Fruit fly (Drosophila melanogaster) whole organism, wandering third instar larva: Measurements from ENCODE around the gene arm.

ENCODE experiments used
- Abd-B ChIP-seq: fragments of >200 bp; optimal IDR thresholded peaks from 2 replicates; lab custom pipeline; 2017; ENCODE audit warnings: missing biosample characterization, missing genetic modification characterization
- CG32264 ChIP-seq: fragments of 200-800 bp; sonication (Bioruptor generic); optimal IDR thresholded peaks from 2 replicates; lab custom pipeline; 2016; ENCODE audit warnings: missing biosample characterization, missing genetic modification characterization
- CG9705 ChIP-seq: fragments of 200-800 bp; sonication (Bioruptor generic); optimal IDR thresholded peaks from 2 replicates; lab custom pipeline; 2018; ENCODE audit warnings: missing biosample characterization, mild to moderate bottlenecking, missing genetic modification characterization
- CrebA ChIP-seq: fragments of 200-800 bp; sonication (Bioruptor generic); optimal IDR thresholded peaks from 2 replicates; lab custom pipeline; 2016; ENCODE audit warnings: missing biosample characterization, mild to moderate bottlenecking, missing genetic modification characterization, borderline replicate concordance
- Dfd ChIP-seq: fragments of >200 bp; optimal IDR thresholded peaks from 2 replicates; lab custom pipeline; 2017; ENCODE audit warnings: missing biosample characterization, missing genetic modification characterization
- Dif ChIP-seq: fragments of 200-275, 200-300 bp; sonication (Bioruptor generic); optimal IDR thresholded peaks from 2 replicates; lab custom pipeline; 2018; ENCODE audit warnings: missing biosample characterization, missing genetic modification characterization; ENCODE audit not compliant: partially characterized antibody
- GATAd ChIP-seq: sonication (Bioruptor generic); optimal IDR thresholded peaks from 2 replicates; lab custom pipeline; 2016; ENCODE audit warnings: missing biosample characterization, missing genetic modification characterization
- HLH106 ChIP-seq: fragments of 200-800 bp; optimal IDR thresholded peaks from 3 replicates; lab custom pipeline; 2019; ENCODE audit warnings: missing biosample characterization, mild to moderate bottlenecking, missing genetic modification characterization, moderate library complexity
- Hnf4 ChIP-seq: fragments of 200-800 bp; sonication (Bioruptor generic); optimal IDR thresholded peaks from 2 replicates; lab custom pipeline; 2016; ENCODE audit warnings: missing biosample characterization, mild to moderate bottlenecking, missing genetic modification characterization
- Hr78 ChIP-seq: fragments of >200 bp; optimal IDR thresholded peaks from 2 replicates; lab custom pipeline; 2017; ENCODE audit warnings: missing biosample characterization, missing genetic modification characterization
- Hr83 ChIP-seq: fragments of 200-300 bp; sonication (Bioruptor generic); optimal IDR thresholded peaks from 2 replicates; lab custom pipeline; 2016; ENCODE audit warnings: missing biosample characterization, mild to moderate bottlenecking, missing genetic modification characterization, moderate library complexity; ENCODE audit not compliant: poor library complexity, severe bottlenecking
- Jra ChIP-seq: sonication (Bioruptor generic); optimal IDR thresholded peaks from 2 replicates; lab custom pipeline; 2016; ENCODE audit warnings: missing biosample characterization, missing genetic modification characterization
- Mio ChIP-seq: sonication (Bioruptor generic); optimal IDR thresholded peaks from 2 replicates; lab custom pipeline; 2016; ENCODE audit warnings: missing biosample characterization, missing genetic modification characterization
- Myc ChIP-seq: fragments of >200 bp; optimal IDR thresholded peaks from 2 replicates; lab custom pipeline; 2017
- N ChIP-seq: fragments of >200 bp; optimal IDR thresholded peaks from 2 replicates; lab custom pipeline; 2018; ENCODE audit warnings: missing biosample characterization, missing external identifiers, missing genetic modification characterization
- OdsH ChIP-seq: fragments of 200-800 bp; sonication (Bioruptor generic); optimal IDR thresholded peaks from 2 replicates; lab custom pipeline; 2016; ENCODE audit warnings: missing biosample characterization, mild to moderate bottlenecking, missing genetic modification characterization
- Rel ChIP-seq, 2 experiments: fragments of 200-800 bp; sonication (Bioruptor generic) in 1 of 2; optimal IDR thresholded peaks; 2 replicates in 1 of 2; 3 replicates in 1 of 2; lab custom pipeline; 2016 to 2019; ENCODE audit warnings: mild to moderate bottlenecking in 2 of 2, missing biosample characterization in 2 of 2, missing genetic modification characterization in 2 of 2, moderate library complexity in 1 of 2
- Sp1 ChIP-seq: fragments of 200-800 bp; sonication (Bioruptor generic); optimal IDR thresholded peaks from 3 replicates; lab custom pipeline; 2019; ENCODE audit warnings: missing biosample characterization, mild to moderate bottlenecking, missing genetic modification characterization, moderate library complexity
- Vsx2 ChIP-seq: fragments of 200-300, 225-300 bp; sonication (Bioruptor generic); optimal IDR thresholded peaks from 2 replicates; lab custom pipeline; 2018; ENCODE audit warnings: missing biosample characterization, missing genetic modification characterization; ENCODE audit not compliant: partially characterized antibody
- br ChIP-seq: fragments of 200-800 bp; sonication (Bioruptor generic); optimal IDR thresholded peaks from 2 replicates; lab custom pipeline; 2016; ENCODE audit warnings: missing biosample characterization, missing genetic modification characterization
- brk ChIP-seq: fragments of 200-800 bp; sonication (Bioruptor generic); optimal IDR thresholded peaks from 2 replicates; lab custom pipeline; 2016; ENCODE audit warnings: missing biosample characterization, mild to moderate bottlenecking, missing genetic modification characterization
- dl ChIP-seq, 2 experiments: fragments of 175-275, 200-275 bp in 1 of 2; fragments of 200-275 bp in 1 of 2; sonication (Bioruptor generic); optimal IDR thresholded peaks; lab custom pipeline; 2018; ENCODE audit warnings: mild to moderate bottlenecking in 2 of 2, missing biosample characterization in 2 of 2, missing genetic modification characterization in 2 of 2, moderate library complexity in 2 of 2; ENCODE audit not compliant: partially characterized antibody in 2 of 2, insufficient read depth in 1 of 2
- dmrt93B ChIP-seq: fragments of 200-800 bp; sonication (Bioruptor generic); optimal IDR thresholded peaks from 2 replicates; lab custom pipeline; 2018; ENCODE audit warnings: missing biosample characterization, mild to moderate bottlenecking, missing genetic modification characterization
- dsf ChIP-seq: sonication (Bioruptor generic); optimal IDR thresholded peaks from 2 replicates; lab custom pipeline; 2016; ENCODE audit warnings: missing biosample characterization, missing genetic modification characterization, borderline replicate concordance
- ey ChIP-seq: fragments of 200-800 bp; sonication (Bioruptor generic); optimal IDR thresholded peaks from 2 replicates; lab custom pipeline; 2016; ENCODE audit warnings: missing biosample characterization, missing genetic modification characterization
- foxo ChIP-seq, 2 experiments: fragments of 200-800 bp; sonication (Bioruptor generic); optimal IDR thresholded peaks; 2 replicates in 1 of 2; 3 replicates in 1 of 2; lab custom pipeline; 2016 to 2017; ENCODE audit warnings: missing biosample characterization in 2 of 2, missing genetic modification characterization in 2 of 2
- fru ChIP-seq: fragments of 200-800 bp; sonication (Bioruptor generic); optimal IDR thresholded peaks from 3 replicates; lab custom pipeline; 2016; ENCODE audit warnings: missing biosample characterization, mild to moderate bottlenecking, missing genetic modification characterization
- h ChIP-seq: fragments of 200-800 bp; sonication (Bioruptor generic); optimal IDR thresholded peaks from 3 replicates; lab custom pipeline; 2016; ENCODE audit warnings: missing biosample characterization, mild to moderate bottlenecking, missing genetic modification characterization
- jim ChIP-seq: fragments of 175-275, 200-325 bp; sonication (Bioruptor generic); optimal IDR thresholded peaks from 2 replicates; lab custom pipeline; 2016; ENCODE audit warnings: missing biosample characterization, mild to moderate bottlenecking, missing genetic modification characterization
- lola ChIP-seq: fragments of >200 bp; optimal IDR thresholded peaks from 2 replicates; lab custom pipeline; 2017; ENCODE audit warnings: missing biosample characterization, missing genetic modification characterization
- pan ChIP-seq: fragments of >200 bp; optimal IDR thresholded peaks from 2 replicates; lab custom pipeline; 2017
- psq ChIP-seq: fragments of 200-800 bp; sonication (Bioruptor generic); optimal IDR thresholded peaks from 3 replicates; lab custom pipeline; 2017; ENCODE audit warnings: missing biosample characterization, mild to moderate bottlenecking, missing genetic modification characterization, moderate library complexity
- rgr ChIP-seq: fragments of 200-800 bp; sonication (Bioruptor generic); optimal IDR thresholded peaks from 3 replicates; lab custom pipeline; 2016; ENCODE audit warnings: missing biosample characterization, mild to moderate bottlenecking, missing genetic modification characterization
- sage ChIP-seq: fragments of 200-800 bp; sonication (Bioruptor generic); optimal IDR thresholded peaks from 2 replicates; lab custom pipeline; 2016; ENCODE audit warnings: missing biosample characterization, mild to moderate bottlenecking, missing genetic modification characterization
- sv ChIP-seq: fragments of 200-800 bp; sonication (Bioruptor generic); optimal IDR thresholded peaks from 3 replicates; lab custom pipeline; 2016; ENCODE audit warnings: missing biosample characterization, missing genetic modification characterization
- tai ChIP-seq: sonication (Bioruptor generic); optimal IDR thresholded peaks from 2 replicates; lab custom pipeline; 2016; ENCODE audit warnings: missing biosample characterization, missing genetic modification characterization
- usp ChIP-seq: fragments of >200 bp; optimal IDR thresholded peaks from 2 replicates; lab custom pipeline; 2017; ENCODE audit warnings: missing biosample characterization, missing genetic modification characterization
- woc ChIP-seq: sonication (Bioruptor generic); optimal IDR thresholded peaks from 2 replicates; lab custom pipeline; 2016; ENCODE audit warnings: missing biosample characterization, mild to moderate bottlenecking, missing genetic modification characterization

The arm gene

dm6 chrX:1854070-1854469 is 46.4 kb downstream of the arm start:
- TF ChIP-seq Hr78 (GFP tag; lab: Kevin White, UChicago) (no peak), Vsx2 (no peak), tai (GFP tag; lab: Kevin White, UChicago) (no peak), CG9705 (GFP tag; lab: Kevin White, UChicago) (peak; percentile 11), sv (GFP tag; lab: Kevin White, UChicago) (peak; percentile 11), Hnf4 (GFP tag; lab: Kevin White, UChicago) (peak; percentile 41), Sp1 (GFP tag; lab: Kevin White, UChicago) (peak; percentile 45), foxo (GFP tag; optimal IDR thresholded peaks at IDR 0.05; lab: Kevin White, UChicago) (peak in 1 of 2 experiments; percentile 57), Hr83 (peak; percentile 98), dsf (no peak), fru (GFP tag; lab: Kevin White, UChicago) (peak; percentile 27), usp (GFP tag; lab: Kevin White, UChicago) (no peak), HLH106 (peak; percentile 17), lola (GFP tag; lab: Kevin White, UChicago) (no peak), N (GFP tag; lab: Kevin White, UChicago) (no peak), psq (GFP tag; lab: Kevin White, UChicago) (no peak), br (peak; percentile 40), jim (GFP tag; lab: Kevin White, UChicago) (peak; percentile 62), Dif (GFP tag; lab: Kevin White, UChicago) (no peak), Jra (GFP tag; lab: Kevin White, UChicago) (peak; percentile 25), woc (GFP tag; lab: Kevin White, UChicago) (no peak), GATAd (GFP tag; lab: Kevin White, UChicago) (peak; percentile 13), rgr (GFP tag; lab: Kevin White, UChicago) (peak; percentile 53), Abd-B (GFP tag; lab: Kevin White, UChicago) (no peak), CG32264 (GFP tag; lab: Kevin White, UChicago) (peak; percentile 53), OdsH (GFP tag; lab: Kevin White, UChicago) (peak; percentile 43), Rel (GFP tag; optimal IDR thresholded peaks at IDR 0.05; lab: Kevin White, UChicago) (no peak), Rel (tag; optimal IDR thresholded peaks at IDR 0.05; lab: Kevin White, UChicago) (no peak), h (GFP tag; lab: Kevin White, UChicago) (peak; percentile 82)

dm6 chrX:1849914-1850313 is 50.5 kb downstream of the arm start:
- TF ChIP-seq tai (GFP tag; lab: Kevin White, UChicago) (no peak), foxo (GFP tag; optimal IDR thresholded peaks at IDR 0.05; lab: Kevin White, UChicago) (peak in 1 of 2 experiments; percentile 77), Mio (GFP tag; lab: Kevin White, UChicago) (no peak), Hnf4 (GFP tag; lab: Kevin White, UChicago) (peak; percentile 55), Dif (GFP tag; lab: Kevin White, UChicago) (no peak), Abd-B (GFP tag; lab: Kevin White, UChicago) (no peak), lola (GFP tag; lab: Kevin White, UChicago) (no peak), dmrt93B (no peak), brk (GFP tag; lab: Kevin White, UChicago) (no peak), Hr78 (GFP tag; lab: Kevin White, UChicago) (no peak), h (GFP tag; lab: Kevin White, UChicago) (peak; percentile 80), jim (GFP tag; lab: Kevin White, UChicago) (no peak), psq (GFP tag; lab: Kevin White, UChicago) (peak; percentile 58), Rel (GFP tag; optimal IDR thresholded peaks at IDR 0.05; lab: Kevin White, UChicago) (no peak), Rel (tag; optimal IDR thresholded peaks at IDR 0.05; lab: Kevin White, UChicago) (peak; percentile 11), ey (peak; percentile 71), sage (GFP tag; lab: Kevin White, UChicago) (peak; percentile 10), br (peak; percentile 72), CG32264 (GFP tag; lab: Kevin White, UChicago) (no peak), usp (GFP tag; lab: Kevin White, UChicago) (no peak), dl (GFP tag; optimal IDR thresholded peaks at IDR 0.05; lab: Kevin White, UChicago; ENCODE audit: insufficient read depth in 1 of 2, partially characterized antibody in 2 of 2) (no peak), Dfd (GFP tag; lab: Kevin White, UChicago) (no peak), CrebA (GFP tag; lab: Kevin White, UChicago) (no peak), rgr (GFP tag; lab: Kevin White, UChicago) (peak; percentile 77), Sp1 (GFP tag; lab: Kevin White, UChicago) (peak; percentile 69), CG9705 (GFP tag; lab: Kevin White, UChicago) (no peak), dsf (no peak), N (GFP tag; lab: Kevin White, UChicago) (no peak), Myc (no peak), Jra (GFP tag; lab: Kevin White, UChicago) (peak; percentile 51), HLH106 (peak; percentile 56), GATAd (GFP tag; lab: Kevin White, UChicago) (no peak), sv (GFP tag; lab: Kevin White, UChicago) (peak; percentile 88), OdsH (GFP tag; lab: Kevin White, UChicago) (peak; percentile 76), pan (no peak), Vsx2 (no peak), Hr83 (no peak), woc (GFP tag; lab: Kevin White, UChicago) (peak; percentile 34), fru (GFP tag; lab: Kevin White, UChicago) (peak; percentile 72)
- TF ChIP-seq, all 38 proteins: peak for 16
